Worm (Caenorhabditis elegans) whole organism, dauer: ENCODE measurements around the gene F46B3.1.

Experiments
- unc-62 ChIP-seq: sonication (generic microtip); optimal IDR thresholded peaks from 2 replicates; lab custom pipeline; 2017; ENCODE audit warnings: missing biosample characterization, missing genetic modification reagents, missing genetic modification characterization

Gene F46B3.1

DNA sequence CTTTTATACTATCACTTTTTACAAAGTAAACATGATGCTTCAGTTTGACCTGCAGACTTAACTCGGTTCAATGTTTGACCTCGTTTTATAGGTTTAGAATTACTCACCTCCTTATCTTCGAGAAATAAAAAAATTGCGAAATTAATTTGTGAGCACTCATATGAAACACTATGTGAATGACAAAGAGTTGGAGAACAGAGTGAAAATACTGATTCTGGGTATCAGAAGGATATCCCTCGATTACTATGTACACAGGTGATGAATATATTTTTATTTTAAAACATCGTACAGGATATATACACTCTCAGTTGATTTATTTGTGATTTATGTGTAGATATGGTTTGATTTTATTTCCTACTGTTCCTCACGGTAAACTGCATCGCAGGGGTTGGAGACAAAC lies 40.7 kb downstream of the F46B3.1 start, which contains the start of gene Y38H6C.23:
Gene Y38H6C.23, minus strand, starts transcription at position 101 of the 400 bp plus-strand sequence.
- TF ChIP-seq unc-62 = no peak

DNA sequence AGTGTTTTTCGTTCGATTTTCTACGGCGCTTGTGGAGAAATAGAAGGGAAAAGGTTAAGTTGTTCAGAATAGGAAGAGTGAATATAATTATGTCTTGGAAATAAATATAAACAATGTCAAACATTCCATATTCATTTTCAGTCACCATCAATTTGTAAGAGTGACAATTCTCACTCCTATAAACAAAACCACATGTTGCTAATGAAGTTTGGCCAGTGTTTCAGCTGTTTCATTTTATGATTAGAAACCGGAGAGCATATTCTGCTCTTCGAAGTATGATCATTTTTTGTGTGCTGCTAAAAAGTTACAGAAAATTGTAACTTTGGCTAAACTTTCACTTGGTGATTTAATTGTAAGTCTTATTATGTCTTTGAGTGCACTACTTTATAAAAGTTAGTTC lies 41.9 kb downstream of the F46B3.1 start, which contains the start of gene Y38H6C.21:
Gene Y38H6C.21, minus strand, starts transcription at position 148 of the 400 bp plus-strand sequence.
- no peak for TF ChIP-seq unc-62

DNA sequence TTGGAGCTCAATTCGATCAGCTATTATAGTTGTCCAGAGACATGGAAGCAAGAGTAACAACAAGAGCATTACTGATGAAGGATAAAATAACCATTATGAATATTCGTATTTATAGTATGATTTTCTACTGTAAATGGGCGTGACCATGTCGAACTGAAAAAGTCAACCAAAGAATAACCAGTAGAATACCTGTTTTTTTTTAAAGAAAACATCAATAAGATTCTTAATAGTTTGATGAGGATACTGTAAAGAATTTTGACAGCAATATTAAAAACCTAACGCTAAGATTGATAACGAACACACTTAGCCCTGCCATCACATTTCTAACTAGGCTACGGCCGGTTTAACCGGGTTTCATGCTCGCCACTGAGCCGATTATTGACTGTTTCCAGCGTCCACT lies 44.0 kb downstream of the F46B3.1 start, which contains the start of gene vmo-1:
Gene vmo-1, minus strand, starts transcription at position 101 of the 400 bp plus-strand sequence.
- TF ChIP-seq unc-62 = no peak

DNA sequence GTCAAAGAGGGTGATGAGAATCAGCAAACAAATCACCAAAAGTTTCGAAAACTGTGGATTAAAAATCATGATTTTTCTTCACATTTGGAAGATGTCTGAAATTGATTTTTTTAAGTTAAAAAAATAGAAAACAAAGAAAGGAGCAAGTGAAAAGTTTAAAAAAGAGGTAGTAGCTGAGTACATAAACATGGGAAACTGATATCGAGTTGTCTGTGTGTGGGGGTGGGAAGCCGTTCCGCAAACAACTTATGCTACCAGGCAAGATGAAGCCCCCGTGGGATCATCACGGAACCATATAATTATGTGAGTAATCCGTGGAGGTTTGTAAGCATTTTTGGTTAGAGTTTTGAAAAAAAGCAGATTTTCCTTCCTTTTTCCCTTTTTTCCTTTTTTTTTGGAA lies 45.9 kb downstream of the F46B3.1 start, which contains the start of gene Y38H6C.20:
Gene Y38H6C.20, minus strand, starts transcription at position 101 of the 400 bp plus-strand sequence.
- TF ChIP-seq unc-62 = no peak

DNA sequence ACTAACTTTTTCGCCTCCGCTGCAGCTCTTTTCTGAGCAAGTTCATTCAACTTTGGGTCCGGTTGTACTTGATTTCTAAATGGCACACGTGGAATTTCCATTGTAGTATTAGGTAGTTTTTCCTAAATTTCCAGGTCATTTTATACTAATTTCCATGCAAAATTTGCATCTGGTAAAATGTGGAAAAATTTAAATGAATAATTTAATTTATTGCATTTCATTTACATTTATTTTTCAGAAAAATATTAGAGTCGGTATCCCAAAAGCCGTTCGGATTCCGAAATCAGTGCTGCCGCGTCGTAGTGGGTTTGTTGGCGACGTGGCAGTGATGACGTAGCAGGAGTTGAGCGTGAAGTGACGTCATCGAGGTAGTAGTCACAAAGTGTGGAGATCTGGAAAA lies 49.9 kb downstream of the F46B3.1 start, which contains the start of gene Y38H6C.18:
Gene Y38H6C.18, minus strand, starts transcription at position 101 of the 400 bp plus-strand sequence.
- no peak for TF ChIP-seq unc-62
